Worm (Caenorhabditis elegans) whole organism, midembryonic: ENCODE results near the gene T22B7.4.

ENCODE experiments used
- T22C8.4 ChIP-seq: fragments of 200-800 bp; sonication (Bioruptor generic); IDR thresholded peaks from 2 replicates; pipeline ENCODE4 v1.3.6; 2022; ENCODE audit warnings: missing genetic modification characterization, missing compliant biosample characterization
- cog-1 ChIP-seq: sonication (generic microtip); optimal IDR thresholded peaks from 2 replicates; lab custom pipeline; 2016; ENCODE audit warnings: missing genetic modification characterization, missing compliant biosample characterization
- flt-1 ChIP-seq: fragments of 200-800 bp; sonication (Bioruptor generic); IDR thresholded peaks from 2 replicates; pipeline ENCODE4 v1.3.6; 2022; ENCODE audit warnings: missing genetic modification characterization, missing compliant biosample characterization
- med-1 ChIP-seq: sonication (generic microtip); optimal IDR thresholded peaks from 2 replicates; lab custom pipeline; 2017; ENCODE audit warnings: missing genetic modification characterization, mild to moderate bottlenecking, missing compliant biosample characterization, antibody characterized with exemption, missing genetic modification reagents; ENCODE audit not compliant: insufficient read depth
- ref-1 ChIP-seq: fragments of 200-800 bp; sonication (Bioruptor generic); conservative IDR thresholded peaks from 2 replicates; pipeline ENCODE4 v1.3.6; 2022; ENCODE audit warnings: missing genetic modification reagents, missing genetic modification characterization, missing compliant biosample characterization

DNA sequence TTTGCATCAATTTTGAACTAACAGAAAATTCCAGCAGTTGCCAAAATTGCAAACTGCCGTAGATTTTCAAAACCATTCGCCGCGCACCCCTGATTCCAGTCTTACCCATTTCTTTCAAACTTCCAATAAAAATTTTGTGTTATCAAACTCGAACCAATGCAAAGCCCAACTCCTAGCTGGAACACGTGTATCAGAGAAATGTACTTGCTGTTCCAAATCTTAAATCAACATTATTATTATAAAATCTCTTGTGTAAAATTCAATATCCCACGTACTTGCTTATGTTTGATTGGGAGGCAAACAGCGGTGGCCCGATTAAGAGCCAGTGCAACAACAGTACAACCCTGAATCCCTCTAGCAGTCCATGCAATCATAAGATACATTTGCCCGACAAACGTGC lies 2.9 kb upstream of the T22B7.4 start:
- no peak for TF ChIP-seq flt-1 (GFP tag; lab: Robert Waterston, UW)
- no peak for TF ChIP-seq cog-1 (tag; lab: Kevin White, UChicago)
- TF ChIP-seq T22C8.4 = no peak
- no peak for TF ChIP-seq med-1
- TF ChIP-seq ref-1 (GFP tag; lab: Robert Waterston, UW) = no peak
